Fruit fly (Drosophila melanogaster) whole organism, embryonic: ENCODE results near the gene Alh.
A peak's percentile ranks its signal among the peaks of the same experiment; 100 is the strongest.

Source experiments
- Blimp-1 ChIP-seq: fragments of 200-800 bp; sonication (Bioruptor generic); optimal IDR thresholded peaks from 3 replicates; lab custom pipeline; 2018; ENCODE audit warnings: missing biosample characterization, missing genetic modification characterization, mild to moderate bottlenecking, moderate library complexity, missing genetic modification reagents
- CG10147 ChIP-seq: fragments of 200-800 bp; sonication (Bioruptor generic); optimal IDR thresholded peaks from 2 replicates; lab custom pipeline; 2019; ENCODE audit warnings: missing biosample characterization, mild to moderate bottlenecking, missing genetic modification characterization, moderate library complexity
- CG14667 ChIP-seq: fragments of 200-800 bp; sonication (Bioruptor generic); IDR thresholded peaks from 2 replicates; pipeline ENCODE4 v1.3.6; 2022; ENCODE audit warnings: missing biosample characterization, missing genetic modification characterization
- CG14965 ChIP-seq: fragments of 200-800 bp; sonication (Bioruptor generic); optimal IDR thresholded peaks from 2 replicates; lab custom pipeline; 2016; ENCODE audit warnings: missing biosample characterization, missing genetic modification characterization, borderline replicate concordance
- CG16815 ChIP-seq: fragments of 200-800 bp; sonication (Bioruptor generic); optimal IDR thresholded peaks from 3 replicates; lab custom pipeline; 2017; ENCODE audit warnings: missing biosample characterization, mild to moderate bottlenecking, missing genetic modification characterization
- CG17385 ChIP-seq: fragments of 200-800 bp; sonication (Bioruptor generic); optimal IDR thresholded peaks from 3 replicates; lab custom pipeline; 2018; ENCODE audit warnings: missing biosample characterization, mild to moderate bottlenecking, missing genetic modification characterization
- CG18476 ChIP-seq: fragments of 200-800 bp; sonication (Bioruptor generic); optimal IDR thresholded peaks from 2 replicates; lab custom pipeline; 2016; ENCODE audit warnings: missing biosample characterization, mild to moderate bottlenecking, missing genetic modification characterization
- CG2120 ChIP-seq: fragments of 200-800 bp; sonication (Bioruptor generic); optimal IDR thresholded peaks from 3 replicates; lab custom pipeline; 2016; ENCODE audit warnings: missing biosample characterization, missing genetic modification characterization
- CG2202 ChIP-seq: fragments of 200-800 bp; sonication (Bioruptor generic); optimal IDR thresholded peaks from 2 replicates; lab custom pipeline; 2018; ENCODE audit warnings: missing biosample characterization, mild to moderate bottlenecking, missing genetic modification characterization
- CG31441 ChIP-seq: fragments of 200-800 bp; sonication (Bioruptor generic); IDR thresholded peaks from 2 replicates; pipeline ENCODE4 v1.3.6; 2022; ENCODE audit warnings: missing biosample characterization, missing genetic modification characterization
- CG3281 ChIP-seq: fragments of 200-800 bp; sonication (Bioruptor generic); optimal IDR thresholded peaks from 3 replicates; lab custom pipeline; 2017; ENCODE audit warnings: missing biosample characterization, mild to moderate bottlenecking, missing genetic modification characterization
- CG34224 ChIP-seq: fragments of 200-800 bp; sonication (Bioruptor generic); IDR thresholded peaks from 3 replicates; pipeline ENCODE4 v1.3.6; 2022; ENCODE audit warnings: missing biosample characterization, missing genetic modification characterization; ENCODE audit not compliant: partially characterized antibody
- CG43689 ChIP-seq: fragments of 200-800 bp; sonication (Bioruptor generic); IDR thresholded peaks from 2 replicates; pipeline ENCODE4 v1.3.6; 2022; ENCODE audit warnings: missing biosample characterization, missing genetic modification characterization
- CG5245 ChIP-seq: fragments of 200-800 bp; sonication (Bioruptor generic); optimal IDR thresholded peaks from 3 replicates; lab custom pipeline; 2016; ENCODE audit warnings: missing biosample characterization, missing genetic modification characterization
- CG6175 ChIP-seq: fragments of 200-800 bp; sonication (Bioruptor generic); IDR thresholded peaks from 3 replicates; pipeline ENCODE4 v1.3.6; 2022; ENCODE audit warnings: missing biosample characterization, missing genetic modification characterization
- CG7357 ChIP-seq: fragments of 200-800 bp; sonication (Bioruptor generic); IDR thresholded peaks from 3 replicates; pipeline ENCODE4 v1.3.6; 2022; ENCODE audit warnings: missing biosample characterization, missing genetic modification characterization
- CG8924 ChIP-seq: fragments of 200-800 bp; optimal IDR thresholded peaks from 3 replicates; lab custom pipeline; 2019; ENCODE audit warnings: missing biosample characterization, mild to moderate bottlenecking, missing genetic modification characterization, moderate library complexity
- CG9932 ChIP-seq: fragments of 200-800 bp; sonication (Bioruptor generic); IDR thresholded peaks from 2 replicates; pipeline ENCODE4 v1.3.6; 2022; ENCODE audit warnings: missing biosample characterization, missing genetic modification characterization
- Dll ChIP-seq: fragments of 200-800 bp; sonication (Bioruptor generic); IDR thresholded peaks from 4 replicates; pipeline ENCODE4 v1.3.6; 2022; ENCODE audit warnings: missing biosample characterization, missing genetic modification characterization; ENCODE audit not compliant: partially characterized antibody
- E2f1 ChIP-seq: fragments of 200-800 bp; sonication (Bioruptor generic); IDR thresholded peaks from 2 replicates; pipeline ENCODE4 v1.3.6; 2022; ENCODE audit warnings: missing biosample characterization, missing genetic modification characterization
- Fer3 ChIP-seq: fragments of 200-800 bp; sonication (Bioruptor generic); optimal IDR thresholded peaks from 2 replicates; lab custom pipeline; 2018; ENCODE audit warnings: missing biosample characterization, mild to moderate bottlenecking, missing genetic modification characterization, moderate library complexity
- H15 ChIP-seq: fragments of 200-800 bp; sonication (Bioruptor generic); IDR thresholded peaks from 3 replicates; pipeline ENCODE4 v1.3.6; 2022; ENCODE audit warnings: missing biosample characterization, missing genetic modification characterization
- Hr3 ChIP-seq: fragments of 200-800 bp; sonication (Bioruptor generic); optimal IDR thresholded peaks from 3 replicates; lab custom pipeline; 2016; ENCODE audit warnings: missing biosample characterization, missing genetic modification characterization
- Hr51 ChIP-seq, 2 experiments: fragments of 200-800 bp; sonication (Bioruptor generic); optimal IDR thresholded peaks; 2 replicates in 1 of 2; 3 replicates in 1 of 2; lab custom pipeline; 2016 to 2018; ENCODE audit warnings: missing biosample characterization in 2 of 2, missing genetic modification characterization in 2 of 2, mild to moderate bottlenecking in 1 of 2, moderate library complexity in 1 of 2
- Hsf ChIP-seq: fragments of 200-800 bp; sonication (Bioruptor generic); optimal IDR thresholded peaks from 3 replicates; lab custom pipeline; 2016; ENCODE audit warnings: missing biosample characterization, missing genetic modification characterization
- NC2α ChIP-seq: fragments of 200-800 bp; sonication (Bioruptor generic); optimal IDR thresholded peaks from 2 replicates; lab custom pipeline; 2016; ENCODE audit warnings: missing biosample characterization, missing genetic modification characterization
- Spps ChIP-seq: fragments of 200-800 bp; sonication (Bioruptor generic); optimal IDR thresholded peaks from 2 replicates; lab custom pipeline; 2018; ENCODE audit warnings: missing biosample characterization, mild to moderate bottlenecking, missing genetic modification characterization
- abd-A ChIP-seq: fragments of 200-800 bp; sonication (Bioruptor generic); optimal IDR thresholded peaks from 3 replicates; lab custom pipeline; 2019; ENCODE audit warnings: missing biosample characterization, mild to moderate bottlenecking, missing genetic modification characterization, moderate library complexity
- bbx ChIP-seq: fragments of 200-800 bp; sonication (Bioruptor generic); IDR thresholded peaks from 2 replicates; pipeline ENCODE4 v1.3.6; 2022; ENCODE audit warnings: missing biosample characterization, missing genetic modification characterization; ENCODE audit not compliant: partially characterized antibody
- cad ChIP-seq: fragments of >200 bp; optimal IDR thresholded peaks from 2 replicates; lab custom pipeline; 2017; ENCODE audit warnings: missing biosample characterization, missing genetic modification characterization
- cg ChIP-seq: fragments of 200-800 bp; sonication (Bioruptor generic); optimal IDR thresholded peaks from 3 replicates; lab custom pipeline; 2019; ENCODE audit warnings: missing biosample characterization, mild to moderate bottlenecking, missing genetic modification characterization, moderate library complexity
- crol ChIP-seq: fragments of 200-800 bp; sonication (Bioruptor generic); IDR thresholded peaks from 2 replicates; pipeline ENCODE4 v1.3.6; 2022; ENCODE audit warnings: missing biosample characterization, missing genetic modification characterization
- gce ChIP-seq: fragments of 200-800 bp; sonication (Bioruptor generic); IDR thresholded peaks from 3 replicates; pipeline ENCODE4 v1.3.6; 2022; ENCODE audit warnings: missing biosample characterization, missing genetic modification characterization
- gcm2 ChIP-seq: fragments of 200-800 bp; sonication (Bioruptor generic); optimal IDR thresholded peaks from 2 replicates; lab custom pipeline; 2016; ENCODE audit warnings: missing biosample characterization, missing genetic modification characterization
- lilli ChIP-seq: fragments of 200-800 bp; sonication (Bioruptor generic); optimal IDR thresholded peaks from 3 replicates; lab custom pipeline; 2016; ENCODE audit warnings: missing biosample characterization, missing genetic modification characterization
- lov ChIP-seq, 2 experiments: fragments of 200-800 bp in 1 of 2; fragments of >200 bp in 1 of 2; sonication (Bioruptor generic) in 1 of 2; IDR thresholded peaks in 1 of 2; optimal IDR thresholded peaks in 1 of 2; 2 replicates in 1 of 2; 3 replicates in 1 of 2; pipeline versions ENCODE4 v1.3.6 to Lab custom; 2017 to 2022; ENCODE audit warnings: missing biosample characterization in 1 of 2, missing genetic modification characterization in 1 of 2
- nmo ChIP-seq: fragments of 200-800 bp; sonication (Bioruptor generic); optimal IDR thresholded peaks from 2 replicates; lab custom pipeline; 2018; ENCODE audit warnings: missing biosample characterization, mild to moderate bottlenecking, missing genetic modification characterization, moderate library complexity
- nom ChIP-seq: fragments of 200-800 bp; sonication (Bioruptor generic); optimal IDR thresholded peaks from 2 replicates; lab custom pipeline; 2017; ENCODE audit warnings: missing biosample characterization, missing genetic modification characterization, mild to moderate bottlenecking, moderate library complexity, missing genetic modification reagents
- p53 ChIP-seq: fragments of 200-800 bp; sonication (Bioruptor generic); optimal IDR thresholded peaks from 2 replicates; lab custom pipeline; 2016; ENCODE audit warnings: missing biosample characterization, missing genetic modification characterization
- pfk ChIP-seq: fragments of 200-800 bp; sonication (Bioruptor generic); optimal IDR thresholded peaks from 2 replicates; lab custom pipeline; 2018; ENCODE audit warnings: missing biosample characterization, mild to moderate bottlenecking, missing genetic modification characterization, moderate library complexity
- phol ChIP-seq: fragments of 200-800 bp; sonication (Bioruptor generic); optimal IDR thresholded peaks from 3 replicates; lab custom pipeline; 2018; ENCODE audit warnings: missing biosample characterization, mild to moderate bottlenecking, missing genetic modification characterization, moderate library complexity
- pita ChIP-seq: fragments of 200-800 bp; sonication (Bioruptor generic); optimal IDR thresholded peaks from 2 replicates; lab custom pipeline; 2017; ENCODE audit warnings: missing biosample characterization, mild to moderate bottlenecking, missing genetic modification characterization
- prd ChIP-seq, 3 experiments: fragments of >200 bp in 2 of 3; fragments of 200-800 bp in 1 of 3; sonication (Bioruptor generic) in 1 of 3; optimal IDR thresholded peaks in 2 of 3; IDR thresholded peaks in 1 of 3; 2 replicates in 2 of 3; 3 replicates in 1 of 3; pipeline versions ENCODE4 v1.3.6 to Lab custom; 2017 to 2022; ENCODE audit warnings: missing biosample characterization in 1 of 3, missing genetic modification characterization in 1 of 3
- sens ChIP-seq: fragments of 200-800 bp; sonication (Bioruptor generic); peaks from one replicate; lab custom pipeline; 2016; ENCODE audit warnings: missing biosample characterization, missing genetic modification characterization
- seq ChIP-seq: fragments of 200-800 bp; sonication (Bioruptor generic); IDR thresholded peaks from 2 replicates; pipeline ENCODE4 v1.3.6; 2022; ENCODE audit warnings: missing biosample characterization, missing genetic modification characterization
- shn ChIP-seq: fragments of 200-800 bp; sonication (Bioruptor generic); optimal IDR thresholded peaks from 3 replicates; lab custom pipeline; 2016; ENCODE audit warnings: missing biosample characterization, missing genetic modification characterization
- sim ChIP-seq: fragments of 200-800 bp; sonication (Bioruptor generic); IDR thresholded peaks from 2 replicates; pipeline ENCODE4 v1.3.6; 2022; ENCODE audit warnings: missing biosample characterization, missing genetic modification characterization
- sisA ChIP-seq: fragments of 200-800 bp; sonication (Bioruptor generic); IDR thresholded peaks from 2 replicates; pipeline ENCODE4 v1.3.6; 2022; ENCODE audit warnings: missing biosample characterization, missing genetic modification characterization
- sqz ChIP-seq: fragments of 200-800 bp; sonication (Bioruptor generic); optimal IDR thresholded peaks from 3 replicates; lab custom pipeline; 2018; ENCODE audit warnings: missing biosample characterization, mild to moderate bottlenecking, missing genetic modification characterization
- unc-4 ChIP-seq: fragments of 200-800 bp; sonication (Bioruptor generic); IDR thresholded peaks from 2 replicates; pipeline ENCODE4 v1.3.6; 2022; ENCODE audit warnings: missing biosample characterization, missing genetic modification characterization; ENCODE audit not compliant: partially characterized antibody

Alh gene

dm6 chr3R:7109760-7110303 is 14.2 kb downstream of the Alh start (continued):
- TF ChIP-seq Hr3 (GFP tag; lab: Kevin White, UChicago) (no peak), CG34224 (no peak), gce (GFP tag; lab: Robert Waterston, UW) (no peak), Dll (0 out of 4 replicates have a peak, but pooled peaks have one; percentile 20), shn (GFP tag; lab: Kevin White, UChicago) (no peak), CG18476 (GFP tag; lab: Kevin White, UChicago) (no peak), CG2120 (GFP tag; lab: Kevin White, UChicago) (no peak), CG8924 (peak; percentile 14), Hsf (GFP tag; lab: Kevin White, UChicago) (no peak), sisA (GFP tag; lab: Robert Waterston, UW) (no peak), Fer3 (tag; lab: Kevin White, UChicago) (no peak), CG3281 (GFP tag; lab: Kevin White, UChicago) (no peak), CG17385 (GFP tag; lab: Kevin White, UChicago) (peak; percentile 70), CG6175 (GFP tag; lab: Robert Waterston, UW) (no peak), seq (GFP tag; lab: Robert Waterston, UW) (0 out of 2 replicates have a peak, but pooled peaks have one; percentile 12), abd-A (no peak), sqz (GFP tag; lab: Kevin White, UChicago) (peak; percentile 25), CG14965 (GFP tag; lab: Kevin White, UChicago) (no peak), crol (GFP tag; lab: Robert Waterston, UW) (peak; percentile 12; the same call in 1 of the 2 replicates), CG14667 (GFP tag; lab: Robert Waterston, UW) (no peak), phol (no peak), unc-4 (GFP tag; lab: Robert Waterston, UW) (no peak), CG9932 (GFP tag; lab: Robert Waterston, UW) (no peak), Spps (tag; lab: Kevin White, UChicago) (no peak), Blimp-1 (GFP tag; lab: Kevin White, UChicago) (no peak), Hr51 (GFP tag; optimal IDR thresholded peaks at IDR 0.05; lab: Kevin White, UChicago) (no peak), CG16815 (GFP tag; lab: Kevin White, UChicago) (no peak), CG10147 (no peak), lov (optimal IDR thresholded peaks at IDR 0.05; lab: Kevin White, UChicago) (no peak), lov (GFP tag; IDR thresholded peaks at IDR 0.05; lab: Robert Waterston, UW) (no peak), lilli (GFP tag; lab: Kevin White, UChicago) (no peak), CG43689 (GFP tag; lab: Robert Waterston, UW) (no peak), CG7357 (no peak), E2f1 (GFP tag; lab: Robert Waterston, UW) (no peak), sim (GFP tag; lab: Robert Waterston, UW) (no peak), bbx (GFP tag; lab: Robert Waterston, UW) (no peak), cg (GFP tag; lab: Kevin White, UChicago) (peak; percentile 83), gcm2 (GFP tag; lab: Kevin White, UChicago) (no peak), CG2202 (tag; lab: Kevin White, UChicago) (no peak), cad (GFP tag; lab: Kevin White, UChicago) (peak; percentile 68), nmo (GFP tag; lab: Kevin White, UChicago) (no peak), pfk (GFP tag; lab: Kevin White, UChicago) (no peak), nom (GFP tag; lab: Kevin White, UChicago) (peak; percentile 57), H15 (GFP tag; lab: Robert Waterston, UW) (no peak), sens (GFP tag; lab: Kevin White, UChicago) (no peak), CG31441 (no peak), pita (GFP tag; lab: Kevin White, UChicago) (no peak), NC2α (no peak), p53 (GFP tag; lab: Kevin White, UChicago) (no peak), CG5245 (GFP tag; lab: Kevin White, UChicago) (no peak), prd (optimal IDR thresholded peaks at IDR 0.05; lab: Kevin White, UChicago) (no peak), prd (GFP tag; IDR thresholded peaks at IDR 0.05; lab: Robert Waterston, UW) (no peak)
